Worm (Caenorhabditis elegans): ENCODE results near the gene ncr-2.

DNA sequence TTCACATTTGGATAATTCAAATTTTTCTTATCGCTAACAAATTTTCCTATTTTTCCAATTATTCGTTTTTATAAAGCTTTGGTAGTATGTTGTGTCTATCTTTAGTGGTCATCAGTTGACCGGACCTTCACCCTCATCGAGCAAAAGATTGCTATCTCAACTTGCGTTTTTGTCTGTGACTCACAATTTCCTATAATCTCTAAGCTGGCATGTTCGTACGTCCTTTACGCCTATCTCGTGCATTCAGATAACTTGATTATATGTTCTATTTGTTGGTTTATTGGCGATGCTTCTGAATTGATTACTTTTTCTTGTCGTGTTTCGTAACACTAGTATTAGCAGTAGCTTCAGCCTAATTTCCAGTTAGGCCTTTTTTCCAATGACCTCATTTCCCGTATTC, 21.4 kb downstream of the ncr-2 start:
- TF ChIP-seq snpc-4 (tag; optimal IDR thresholded peaks at IDR 0.05) (no peak), ces-1 (GFP tag; optimal IDR thresholded peaks at IDR 0.05) (peak; percentile 74), elt-3 (tag; optimal IDR thresholded peaks at IDR 0.05) (no peak), nhr-76 (tag; optimal IDR thresholded peaks at IDR 0.05) (no peak), pha-4 (tag; optimal IDR thresholded peaks at IDR 0.05) (no peak), elt-1 (tag; optimal IDR thresholded peaks at IDR 0.05; ENCODE audit: borderline replicate concordance, insufficient read depth) (peak; percentile 96), sem-2 (GFP tag; optimal IDR thresholded peaks at IDR 0.05) (no peak)
